Fruit fly (Drosophila melanogaster) whole organism, embryonic: ENCODE results near the gene CG14230.
A peak's percentile ranks its signal among the peaks of the same experiment; 100 is the strongest.

ENCODE experiments used
- Antp ChIP-seq: fragments of 200-800 bp; sonication (Bioruptor generic); optimal IDR thresholded peaks from 3 replicates; lab custom pipeline; 2016; ENCODE audit warnings: missing biosample characterization, missing genetic modification characterization
- Atf-2 ChIP-seq: fragments of 200-800 bp; sonication (Bioruptor generic); optimal IDR thresholded peaks from 2 replicates; lab custom pipeline; 2016; ENCODE audit warnings: missing biosample characterization, missing genetic modification characterization
- Atf3 ChIP-seq: fragments of 200-800 bp; sonication (Bioruptor generic); optimal IDR thresholded peaks from 3 replicates; lab custom pipeline; 2016; ENCODE audit warnings: missing biosample characterization, missing genetic modification characterization
- Bdp1 ChIP-seq: fragments of 200-800 bp; sonication (Bioruptor generic); optimal IDR thresholded peaks from 3 replicates; lab custom pipeline; 2016; ENCODE audit warnings: missing biosample characterization, missing genetic modification characterization
- CG10543 ChIP-seq: fragments of 200-800 bp; sonication (Bioruptor generic); optimal IDR thresholded peaks from 3 replicates; lab custom pipeline; 2017; ENCODE audit warnings: missing biosample characterization, mild to moderate bottlenecking, missing genetic modification characterization, moderate library complexity
- CG10654 ChIP-seq: fragments of 200-800 bp; sonication (Bioruptor generic); optimal IDR thresholded peaks from 2 replicates; lab custom pipeline; 2016; ENCODE audit warnings: missing biosample characterization, missing genetic modification characterization
- CG11695 ChIP-seq: fragments of 200-800 bp; sonication (Bioruptor generic); IDR thresholded peaks from 3 replicates; pipeline ENCODE4 v1.3.6; 2022; ENCODE audit warnings: missing biosample characterization, missing genetic modification characterization
- CG12071 ChIP-seq: fragments of 200-800 bp; sonication (Bioruptor generic); optimal IDR thresholded peaks from 3 replicates; lab custom pipeline; 2018; ENCODE audit warnings: missing biosample characterization, mild to moderate bottlenecking, missing genetic modification characterization
- CG12104 ChIP-seq: fragments of 200-800 bp; sonication (Bioruptor generic); optimal IDR thresholded peaks from 3 replicates; lab custom pipeline; 2016; ENCODE audit warnings: missing biosample characterization, missing genetic modification characterization
- CG13424 ChIP-seq: fragments of 200-800 bp; sonication (Bioruptor generic); optimal IDR thresholded peaks from 2 replicates; lab custom pipeline; 2019; ENCODE audit warnings: missing biosample characterization, mild to moderate bottlenecking, missing genetic modification characterization, moderate library complexity
- CG14441 ChIP-seq: fragments of 200-800 bp; sonication (Bioruptor generic); IDR thresholded peaks from 2 replicates; pipeline ENCODE4 v1.3.6; 2022; ENCODE audit warnings: missing biosample characterization, missing genetic modification characterization
- CG14860 ChIP-seq: fragments of 200-800 bp; sonication (Bioruptor generic); IDR thresholded peaks from 3 replicates; pipeline ENCODE4 v1.3.6; 2022; ENCODE audit warnings: missing biosample characterization, missing genetic modification characterization; ENCODE audit not compliant: partially characterized antibody
- CG14965 ChIP-seq: fragments of 200-800 bp; sonication (Bioruptor generic); optimal IDR thresholded peaks from 2 replicates; lab custom pipeline; 2016; ENCODE audit warnings: missing biosample characterization, missing genetic modification characterization, borderline replicate concordance
- CG15011 ChIP-seq: fragments of 200-800 bp; sonication (Bioruptor generic); optimal IDR thresholded peaks from 3 replicates; lab custom pipeline; 2018; ENCODE audit warnings: missing biosample characterization, mild to moderate bottlenecking, missing genetic modification characterization
- CG16779 ChIP-seq: fragments of 200-800 bp; sonication (Bioruptor generic); IDR thresholded peaks from 2 replicates; pipeline ENCODE4 v1.3.6; 2022; ENCODE audit warnings: missing biosample characterization, missing genetic modification characterization
- CG17361 ChIP-seq: fragments of 200-800 bp; sonication (Bioruptor generic); IDR thresholded peaks from 3 replicates; pipeline ENCODE4 v1.3.6; 2022; ENCODE audit warnings: missing biosample characterization, missing genetic modification characterization
- CG18262 ChIP-seq: fragments of 200-800 bp; optimal IDR thresholded peaks from 3 replicates; lab custom pipeline; 2019; ENCODE audit warnings: missing biosample characterization, mild to moderate bottlenecking, missing genetic modification characterization, moderate library complexity
- CG3163 ChIP-seq: fragments of 200-800 bp; sonication (Bioruptor generic); optimal IDR thresholded peaks from 3 replicates; lab custom pipeline; 2016; ENCODE audit warnings: missing biosample characterization, missing genetic modification characterization
- CG3838 ChIP-seq: fragments of 200-800 bp; sonication (Bioruptor generic); optimal IDR thresholded peaks from 3 replicates; lab custom pipeline; 2016; ENCODE audit warnings: missing biosample characterization, missing genetic modification characterization
- CG8089 ChIP-seq: fragments of 200-800 bp; sonication (Bioruptor generic); optimal IDR thresholded peaks from 3 replicates; lab custom pipeline; 2016; ENCODE audit warnings: missing biosample characterization, missing genetic modification characterization
- CG9727 ChIP-seq: fragments of 200-800 bp; sonication (Bioruptor generic); optimal IDR thresholded peaks from 3 replicates; lab custom pipeline; 2017; ENCODE audit warnings: missing biosample characterization, mild to moderate bottlenecking, missing genetic modification characterization
- CG9817 ChIP-seq: fragments of 200-800 bp; sonication (Bioruptor generic); optimal IDR thresholded peaks from 2 replicates; lab custom pipeline; 2018; ENCODE audit warnings: missing biosample characterization, mild to moderate bottlenecking, missing genetic modification characterization, moderate library complexity
- CoRest ChIP-seq: fragments of 200-800 bp; sonication (Bioruptor generic); optimal IDR thresholded peaks from 3 replicates; lab custom pipeline; 2018; ENCODE audit warnings: missing biosample characterization, mild to moderate bottlenecking, missing genetic modification characterization, moderate library complexity
- CrebB ChIP-seq: fragments of 200-800 bp; sonication (Bioruptor generic); optimal IDR thresholded peaks from 3 replicates; lab custom pipeline; 2018; ENCODE audit warnings: missing biosample characterization, mild to moderate bottlenecking, missing genetic modification characterization
- Dbx ChIP-seq: fragments of 200-800 bp; sonication (Bioruptor generic); IDR thresholded peaks from 3 replicates; pipeline ENCODE4 v1.3.6; 2022; ENCODE audit warnings: missing biosample characterization, missing genetic modification characterization
- E2f2 ChIP-seq: fragments of 200-800 bp; sonication (Bioruptor generic); IDR thresholded peaks from 2 replicates; pipeline ENCODE4 v1.3.6; 2022; ENCODE audit warnings: missing biosample characterization, missing genetic modification characterization
- Fer3 ChIP-seq: fragments of 200-800 bp; sonication (Bioruptor generic); optimal IDR thresholded peaks from 2 replicates; lab custom pipeline; 2018; ENCODE audit warnings: missing biosample characterization, mild to moderate bottlenecking, missing genetic modification characterization, moderate library complexity
- Hr39 ChIP-seq: fragments of >200 bp; optimal IDR thresholded peaks from 2 replicates; lab custom pipeline; 2017
- NFAT ChIP-seq: fragments of 200-800 bp; sonication (Bioruptor generic); IDR thresholded peaks from 2 replicates; pipeline ENCODE4 v1.3.6; 2022; ENCODE audit warnings: missing biosample characterization, missing genetic modification characterization
- Nf-YB ChIP-seq: fragments of 200-800 bp; sonication (Bioruptor generic); optimal IDR thresholded peaks from 3 replicates; lab custom pipeline; 2019; ENCODE audit warnings: missing biosample characterization, mild to moderate bottlenecking, missing genetic modification characterization, moderate library complexity
- PHDP ChIP-seq: fragments of 200-800 bp; sonication (Bioruptor generic); optimal IDR thresholded peaks from 3 replicates; lab custom pipeline; 2018; ENCODE audit warnings: missing biosample characterization, mild to moderate bottlenecking, missing genetic modification characterization, moderate library complexity
- Taf1 ChIP-seq: fragments of 200-800 bp; sonication (Bioruptor generic); IDR thresholded peaks from 2 replicates; pipeline ENCODE4 v1.3.6; 2022; ENCODE audit warnings: missing biosample characterization, missing genetic modification characterization
- YL-1 ChIP-seq: fragments of 200-800 bp; sonication (Bioruptor generic); optimal IDR thresholded peaks from 3 replicates; lab custom pipeline; 2017; ENCODE audit warnings: missing biosample characterization, mild to moderate bottlenecking, missing genetic modification characterization
- amos ChIP-seq: fragments of 200-800 bp; sonication (Bioruptor generic); IDR thresholded peaks from 2 replicates; pipeline ENCODE4 v1.3.6; 2022; ENCODE audit warnings: missing biosample characterization, missing genetic modification characterization; ENCODE audit not compliant: partially characterized antibody
- ash1 ChIP-seq: fragments of 200-800 bp; sonication (Bioruptor generic); optimal IDR thresholded peaks from 2 replicates; lab custom pipeline; 2018; ENCODE audit warnings: missing biosample characterization, mild to moderate bottlenecking, missing genetic modification characterization
- bab2 ChIP-seq: fragments of 200-800 bp; sonication (Bioruptor generic); optimal IDR thresholded peaks from 2 replicates; lab custom pipeline; 2016; ENCODE audit warnings: missing biosample characterization, missing genetic modification characterization
- ci ChIP-seq: fragments of 200-800 bp; sonication (Bioruptor generic); IDR thresholded peaks from 3 replicates; pipeline ENCODE4 v1.3.6; 2022; ENCODE audit warnings: missing biosample characterization, missing genetic modification characterization
- crol ChIP-seq: fragments of 200-800 bp; sonication (Bioruptor generic); IDR thresholded peaks from 2 replicates; pipeline ENCODE4 v1.3.6; 2022; ENCODE audit warnings: missing biosample characterization, missing genetic modification characterization
- fd64A ChIP-seq: fragments of 200-800 bp; sonication (Bioruptor generic); optimal IDR thresholded peaks from 3 replicates; lab custom pipeline; 2018; ENCODE audit warnings: missing biosample characterization, mild to moderate bottlenecking, missing genetic modification characterization
- fru ChIP-seq: fragments of >200 bp; optimal IDR thresholded peaks from 2 replicates; lab custom pipeline; 2017
- gfzf ChIP-seq: fragments of 200-800 bp; sonication (Bioruptor generic); optimal IDR thresholded peaks from 2 replicates; lab custom pipeline; 2016; ENCODE audit warnings: missing biosample characterization, mild to moderate bottlenecking, missing genetic modification characterization, moderate library complexity
- grau ChIP-seq: fragments of 200-800 bp; optimal IDR thresholded peaks from 3 replicates; lab custom pipeline; 2019; ENCODE audit warnings: missing biosample characterization, mild to moderate bottlenecking, missing genetic modification characterization, moderate library complexity
- grn ChIP-seq: fragments of 200-800 bp; sonication (Bioruptor generic); optimal IDR thresholded peaks from 3 replicates; lab custom pipeline; 2017; ENCODE audit warnings: missing biosample characterization, missing genetic modification characterization
- gsb-n ChIP-seq: fragments of 200-800 bp; sonication (Bioruptor generic); optimal IDR thresholded peaks from 3 replicates; lab custom pipeline; 2018; ENCODE audit warnings: missing biosample characterization, mild to moderate bottlenecking, missing genetic modification characterization
- hbn ChIP-seq: fragments of 200-800 bp; sonication (Bioruptor generic); IDR thresholded peaks from 2 replicates; pipeline ENCODE4 v1.3.6; 2022; ENCODE audit warnings: missing biosample characterization, missing genetic modification characterization; ENCODE audit not compliant: partially characterized antibody
- her ChIP-seq: fragments of 200-800 bp; sonication (Bioruptor generic); optimal IDR thresholded peaks from 2 replicates; lab custom pipeline; 2016; ENCODE audit warnings: missing biosample characterization, missing genetic modification characterization
- kni ChIP-seq: fragments of 200-800 bp; sonication (Bioruptor generic); optimal IDR thresholded peaks from 3 replicates; lab custom pipeline; 2017; ENCODE audit warnings: mild to moderate bottlenecking, missing biosample characterization, missing genetic modification reagents, missing genetic modification characterization
- knrl ChIP-seq: fragments of 200-800 bp; sonication (Bioruptor generic); IDR thresholded peaks from 3 replicates; pipeline ENCODE4 v1.3.6; 2022; ENCODE audit warnings: missing biosample characterization, missing genetic modification characterization; ENCODE audit not compliant: partially characterized antibody
- lola ChIP-seq, 3 experiments: fragments of >200 bp in 2 of 3; fragments of 200-800 bp in 1 of 3; sonication (Bioruptor generic) in 1 of 3; optimal IDR thresholded peaks; 2 replicates each; lab custom pipeline; 2017 to 2019; ENCODE audit warnings: missing biosample characterization in 3 of 3, missing genetic modification characterization in 3 of 3, mild to moderate bottlenecking in 1 of 3, moderate library complexity in 1 of 3
- maf-S ChIP-seq: fragments of 200-800 bp; sonication (Bioruptor generic); optimal IDR thresholded peaks from 2 replicates; lab custom pipeline; 2016; ENCODE audit warnings: missing biosample characterization, missing genetic modification characterization
- sr ChIP-seq: fragments of 200-800 bp; sonication (Bioruptor generic); IDR thresholded peaks from 3 replicates; pipeline ENCODE4 v1.3.6; 2022; ENCODE audit warnings: missing biosample characterization, missing genetic modification characterization
- vfl ChIP-seq: fragments of 200-800 bp; sonication (Bioruptor generic); optimal IDR thresholded peaks from 2 replicates; lab custom pipeline; 2016; ENCODE audit warnings: missing biosample characterization, missing genetic modification characterization

The CG14230 gene

dm6 chrX:19665684-19666141, 38.3 kb upstream of the CG14230 start (continued):
- TF ChIP-seq Antp (GFP tag; lab: Kevin White, UChicago) = peak; percentile 64
- no peak for TF ChIP-seq YL-1
- peak; percentile 35 for TF ChIP-seq CoRest
- peak; percentile 25 for TF ChIP-seq CG9817 (tag; lab: Kevin White, UChicago)
- TF ChIP-seq CG10543 (GFP tag; lab: Kevin White, UChicago) = no peak
- no peak for TF ChIP-seq Taf1 (GFP tag; lab: Robert Waterston, UW)
- no peak for TF ChIP-seq CG15011 (GFP tag; lab: Kevin White, UChicago)
- TF ChIP-seq gfzf (GFP tag; lab: Kevin White, UChicago) = no peak
- TF ChIP-seq PHDP = no peak
- no peak for TF ChIP-seq CG12104
- TF ChIP-seq lola (GFP tag; optimal IDR thresholded peaks at IDR 0.05; lab: Kevin White, UChicago) = no peak
- no peak for TF ChIP-seq crol (GFP tag; lab: Robert Waterston, UW)
- TF ChIP-seq NFAT (GFP tag; lab: Robert Waterston, UW) = peak; percentile 85
- peak; percentile 70 for TF ChIP-seq amos (GFP tag; lab: Robert Waterston, UW)
- TF ChIP-seq knrl (GFP tag; lab: Robert Waterston, UW) = peak; percentile 64; the same call in 2 of the 3 replicates
- TF ChIP-seq Hr39 (lab: Kevin White, UChicago) = no peak
- no peak for TF ChIP-seq CG17361
- no peak for TF ChIP-seq CG9727
- TF ChIP-seq CG3163 (GFP tag; lab: Kevin White, UChicago) = no peak
- no peak for TF ChIP-seq hbn (GFP tag; lab: Robert Waterston, UW)
- no peak for TF ChIP-seq Atf-2
- TF ChIP-seq Dbx (GFP tag; lab: Robert Waterston, UW) = peak; percentile 64
- TF ChIP-seq CG14441 (GFP tag; lab: Robert Waterston, UW) = peak; percentile 63
- TF ChIP-seq bab2 = peak; percentile 22
- TF ChIP-seq CG18262 (tag; lab: Kevin White, UChicago) = no peak
- TF ChIP-seq fru (lab: Kevin White, UChicago) = no peak
- TF ChIP-seq grn = peak; percentile 41
- no peak for TF ChIP-seq Atf3 (GFP tag; lab: Kevin White, UChicago)
- TF ChIP-seq sr (GFP tag; lab: Robert Waterston, UW) = no peak
- TF ChIP-seq fd64A (GFP tag; lab: Kevin White, UChicago) = no peak
- TF ChIP-seq Bdp1 = no peak
- TF ChIP-seq CG11695 (GFP tag; lab: Robert Waterston, UW) = no peak
- peak; percentile 60 for TF ChIP-seq ci (GFP tag; lab: Robert Waterston, UW)
- TF ChIP-seq CG10654 (GFP tag; lab: Kevin White, UChicago) = no peak
- peak; percentile 23 for TF ChIP-seq CG13424
- peak; percentile 38 for TF ChIP-seq kni (GFP tag; lab: Kevin White, UChicago)
- no peak for TF ChIP-seq CG14965 (GFP tag; lab: Kevin White, UChicago)
- TF ChIP-seq CG3838 (GFP tag; lab: Kevin White, UChicago) = no peak
- peak; percentile 8 for TF ChIP-seq CG8089 (GFP tag; lab: Kevin White, UChicago)
- no peak for TF ChIP-seq maf-S (GFP tag; lab: Kevin White, UChicago)
- TF ChIP-seq CG14860 (GFP tag; lab: Robert Waterston, UW) = 0 out of 3 replicates have a peak, but pooled peaks have one; percentile 30
- TF ChIP-seq Nf-YB (GFP tag; lab: Kevin White, UChicago) = no peak
- no peak for TF ChIP-seq gsb-n (tag; lab: Kevin White, UChicago)
- no peak for TF ChIP-seq her (GFP tag; lab: Kevin White, UChicago)
- TF ChIP-seq CG16779 (GFP tag; lab: Robert Waterston, UW) = no peak
- TF ChIP-seq ash1 = no peak
- no peak for TF ChIP-seq Fer3
- no peak for TF ChIP-seq CrebB (tag; lab: Kevin White, UChicago)
- TF ChIP-seq grau (tag; lab: Kevin White, UChicago) = peak; percentile 35
- TF ChIP-seq vfl (GFP tag; lab: Kevin White, UChicago) = no peak
- peak; percentile 20; the same call in 1 of the 2 replicates for TF ChIP-seq E2f2 (GFP tag; lab: Robert Waterston, UW)
- TF ChIP-seq CG12071 (GFP tag; lab: Kevin White, UChicago) = no peak
